Fruit fly (Drosophila melanogaster): Measurements from ENCODE around the gene Ir62a.

The Ir62a gene

DNA sequence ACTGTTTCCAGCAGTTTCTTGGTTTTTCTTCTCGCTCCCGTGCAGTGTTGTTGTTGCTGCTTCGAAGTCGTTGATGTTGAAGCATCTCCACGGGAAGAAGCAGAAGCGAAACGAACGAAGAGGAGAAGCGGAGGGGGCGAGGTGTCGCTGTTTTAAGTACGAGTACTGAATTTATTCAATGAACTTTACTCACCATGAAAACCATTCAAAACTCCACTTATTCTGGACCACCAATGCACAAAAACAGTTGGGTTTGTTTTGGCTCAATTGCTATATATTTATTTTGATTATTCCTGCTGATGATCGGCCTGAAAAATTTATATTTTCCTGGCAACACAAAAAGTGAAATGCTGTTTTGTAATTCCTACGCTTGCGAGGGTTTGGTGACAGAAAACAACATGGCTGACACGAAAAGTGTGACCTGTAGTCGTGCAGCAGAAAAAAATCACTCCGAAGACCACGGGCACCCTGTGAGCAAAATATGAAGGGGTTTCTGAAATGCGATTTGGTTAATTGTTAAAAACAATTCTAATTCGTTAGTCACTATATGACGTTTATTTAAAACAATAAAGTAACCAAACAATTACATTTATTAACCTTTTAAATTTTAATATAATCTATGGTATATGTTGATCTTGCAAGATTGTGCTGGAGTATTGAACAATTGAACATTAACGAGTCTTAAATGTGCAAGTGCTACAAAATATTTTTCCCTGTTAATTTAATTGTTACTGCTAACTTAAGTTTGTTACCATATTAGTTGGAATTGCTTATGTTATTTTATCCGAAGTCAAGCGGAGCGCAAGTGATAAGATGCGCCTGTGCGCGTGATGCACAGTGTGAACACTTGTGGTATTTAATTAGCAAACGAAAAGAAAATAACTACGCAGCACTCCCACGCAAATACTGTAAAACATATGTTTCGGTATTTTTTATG, 37.4 kb upstream of the Ir62a start, which contains the start of gene CG7879 (continued):
- no peak for TF ChIP-seq kni (GFP tag; optimal IDR thresholded peaks at IDR 0.05)
- peak; percentile 42 for TF ChIP-seq CG34376 (GFP tag; optimal IDR thresholded peaks at IDR 0.05)
- TF ChIP-seq CG11085 (GFP tag; IDR thresholded peaks at IDR 0.05), result no peak
- TF ChIP-seq so (GFP tag; IDR thresholded peaks at IDR 0.05), result no peak
- no peak for TF ChIP-seq tup (GFP tag; optimal IDR thresholded peaks at IDR 0.05)

DNA sequence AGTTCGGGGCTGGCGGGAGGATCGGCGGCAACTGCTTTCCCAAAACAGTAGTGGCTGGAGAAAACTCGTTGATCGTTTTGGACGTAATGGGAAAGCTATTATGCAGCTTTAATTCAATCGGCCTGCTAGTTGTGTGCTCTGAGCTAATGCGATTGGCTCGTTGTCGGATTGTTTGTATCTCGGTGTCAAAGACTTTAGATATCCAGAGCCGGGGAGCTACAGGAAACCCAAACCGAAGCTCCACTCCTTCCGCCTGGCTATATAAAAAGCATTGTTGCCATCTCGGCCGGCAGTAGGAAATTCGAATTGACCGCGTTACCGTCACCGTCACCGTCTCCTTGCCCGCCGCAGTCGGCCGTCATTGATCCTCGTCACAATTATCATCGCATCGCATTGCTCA, 34.0 kb upstream of the Ir62a start, which contains the start of gene CG12003:
TSS of gene CG12003 (plus strand) at position 301 of the 400 bp plus-strand sequence.
- TF ChIP-seq Eip74EF (GFP tag; optimal IDR thresholded peaks at IDR 0.05) (no peak), wek (GFP tag; optimal IDR thresholded peaks at IDR 0.05) (no peak), oc (tag; optimal IDR thresholded peaks at IDR 0.05) (no peak), croc (GFP tag; conservative IDR thresholded peaks at IDR 0.05) (no peak), CG4730 (GFP tag; IDR thresholded peaks at IDR 0.05) (no peak), CG4282 (GFP tag; optimal IDR thresholded peaks at IDR 0.05) (no peak), onecut (GFP tag; IDR thresholded peaks at IDR 0.05) (no peak), CG7357 (GFP tag; IDR thresholded peaks at IDR 0.05) (no peak), Six4 (GFP tag; optimal IDR thresholded peaks at IDR 0.05) (no peak), CG13894 (tag; optimal IDR thresholded peaks at IDR 0.05) (no peak), her (GFP tag; optimal IDR thresholded peaks at IDR 0.05) (no peak)

DNA sequence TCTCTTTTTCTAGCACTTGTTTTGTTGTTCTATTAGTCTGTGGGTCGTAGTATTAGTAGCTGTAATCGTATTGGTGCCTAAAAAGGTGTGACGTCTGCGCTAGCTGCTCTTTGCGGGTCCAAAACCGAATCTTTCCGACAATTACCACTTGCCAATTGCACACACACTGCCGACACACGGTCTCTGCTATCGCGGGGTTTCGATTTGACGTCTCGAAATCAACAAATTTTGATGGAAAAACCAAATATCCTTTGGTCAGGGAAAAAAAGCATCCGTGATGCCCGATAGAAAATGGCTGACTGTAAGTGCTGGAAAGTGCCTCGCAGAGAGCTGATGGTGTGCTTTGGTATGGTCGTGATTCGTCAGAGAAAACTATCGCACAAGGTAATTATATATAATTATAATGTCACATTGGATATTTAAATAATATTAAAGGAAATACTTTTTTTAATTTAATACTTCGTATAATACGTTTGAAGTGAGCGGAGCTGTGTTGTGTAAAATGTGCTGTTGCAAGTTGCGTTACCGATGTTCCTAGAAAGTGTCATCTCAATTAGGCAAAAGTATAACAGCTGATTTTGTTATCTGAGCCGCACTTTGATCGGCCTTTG, 27.2 kb upstream of the Ir62a start, which contains the start of the genes Pex10 and CG12099:
TSS of gene Pex10 (plus strand) at position 51 of the 611 bp plus-strand sequence.
TSS of gene CG12099 (minus strand) at position 307 of the 611 bp plus-strand sequence.
- TF ChIP-seq CG17186 (GFP tag; optimal IDR thresholded peaks at IDR 0.05) (peak; percentile 86), CG8388 (GFP tag; optimal IDR thresholded peaks at IDR 0.05) (peak; percentile 85), ATbp (GFP tag; optimal IDR thresholded peaks at IDR 0.05) (peak; percentile 70), seq (GFP tag; IDR thresholded peaks at IDR 0.05) (peak; percentile 72; the same call in 1 of the 2 replicates), ewg (GFP tag; optimal IDR thresholded peaks at IDR 0.05) (peak; percentile 67), hkb (optimal IDR thresholded peaks at IDR 0.05) (peak; percentile 68), hkb (GFP tag; IDR thresholded peaks at IDR 0.05) (peak; percentile 87), ken (GFP tag; IDR thresholded peaks at IDR 0.05) (peak; percentile 93), CG3995 (GFP tag; optimal IDR thresholded peaks at IDR 0.05) (peak; percentile 66), Dip2 (GFP tag; IDR thresholded peaks at IDR 0.05) (peak; percentile 26; the same call in 1 of the 2 replicates), CG8944 (GFP tag; optimal IDR thresholded peaks at IDR 0.05) (peak; percentile 72), row (GFP tag; IDR thresholded peaks at IDR 0.05) (peak; percentile 98), trh (GFP tag; optimal IDR thresholded peaks at IDR 0.05) (peak; percentile 72), CG1647 (GFP tag; optimal IDR thresholded peaks at IDR 0.05) (peak; percentile 79), zfh2 (GFP tag; optimal IDR thresholded peaks at IDR 0.05) (peak; percentile 82), her (GFP tag; optimal IDR thresholded peaks at IDR 0.05) (no peak), grn (GFP tag; optimal IDR thresholded peaks at IDR 0.05) (peak; percentile 74), BtbVII (GFP tag; optimal IDR thresholded peaks at IDR 0.05) (peak; percentile 78), CG31388 (GFP tag; optimal IDR thresholded peaks at IDR 0.05) (peak; percentile 64), schlank (tag; optimal IDR thresholded peaks at IDR 0.05) (peak; percentile 74), Gug (GFP tag; IDR thresholded peaks at IDR 0.05) (peak; percentile 89), Camta (GFP tag; optimal IDR thresholded peaks at IDR 0.05) (peak; percentile 48), Tbp (GFP tag; optimal IDR thresholded peaks at IDR 0.05) (no peak), fd96Cb (tag; optimal IDR thresholded peaks at IDR 0.05) (peak; percentile 71), hbn (GFP tag; IDR thresholded peaks at IDR 0.05; ENCODE audit: partially characterized antibody) (peak; percentile 93), croc (GFP tag; conservative IDR thresholded peaks at IDR 0.05) (peak; percentile 90), pnt (GFP tag; optimal IDR thresholded peaks at IDR 0.05) (peak; percentile 65), CG31365 (tag; optimal IDR thresholded peaks at IDR 0.05) (no peak), CG8924 (tag; optimal IDR thresholded peaks at IDR 0.05) (peak; percentile 88), kah (GFP tag; optimal IDR thresholded peaks at IDR 0.05) (peak; percentile 41), CG33213 (GFP tag; optimal IDR thresholded peaks at IDR 0.05) (peak; percentile 59)
